Worm (Caenorhabditis elegans) whole organism, mixed stage, embryonic: ENCODE data around the gene F11A5.9.

Experiments
- blmp-1 ChIP-seq: fragments of 150-350 bp; optimal IDR thresholded peaks from 2 replicates; lab custom pipeline; 2014; ENCODE audit warnings: missing biosample characterization, missing genetic modification characterization
- cnd-1 ChIP-seq: fragments of 200-800 bp; sonication (Bioruptor generic); optimal IDR thresholded peaks from 2 replicates; lab custom pipeline; 2018; ENCODE audit warnings: mild to moderate bottlenecking, missing genetic modification characterization, missing compliant biosample characterization
- mep-1 ChIP-seq: fragments of 150-350 bp; optimal IDR thresholded peaks from 2 replicates; lab custom pipeline; 2017; ENCODE audit warnings: missing biosample characterization, missing genetic modification reagents, missing genetic modification characterization, inconsistent platforms
- nhr-12 ChIP-seq: fragments of 150-350 bp; optimal IDR thresholded peaks from 2 replicates; lab custom pipeline; 2014; ENCODE audit warnings: missing biosample characterization, missing genetic modification characterization
- nhr-237 ChIP-seq: fragments of 150-350 bp; optimal IDR thresholded peaks from 2 replicates; lab custom pipeline; 2014; ENCODE audit warnings: missing biosample characterization, missing genetic modification characterization

DNA sequence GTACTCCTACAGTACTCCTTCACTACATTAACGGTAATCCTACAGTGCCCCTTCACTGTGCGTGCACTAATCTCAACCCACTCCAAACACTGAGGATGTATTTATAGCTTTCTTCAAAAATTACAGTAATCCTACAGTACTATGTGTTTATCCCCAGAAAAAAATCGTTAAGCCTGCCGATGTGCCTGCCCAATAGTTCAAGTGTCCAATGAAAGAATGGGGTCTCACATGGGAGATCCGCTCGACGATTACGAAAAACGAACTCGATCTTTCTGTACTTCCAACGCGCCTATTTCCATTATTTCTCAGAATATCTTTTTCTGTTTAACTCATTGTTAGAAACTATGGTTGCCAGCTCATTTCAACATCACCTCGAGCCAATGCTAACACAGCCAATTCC lies 43.5 kb downstream of the F11A5.9 start, which contains the start of gene nhr-218:
- TF ChIP-seq nhr-237: no peak
- no peak for TF ChIP-seq nhr-12
- no peak for TF ChIP-seq cnd-1 (tag; lab: Kevin White, UChicago)
- TF ChIP-seq mep-1 (tag; lab: Kevin White, UChicago): no peak
- no peak for TF ChIP-seq blmp-1 (tag; lab: Kevin White, UChicago)
